Fruit fly (Drosophila melanogaster): ENCODE measurements around the gene jus.

DNA sequence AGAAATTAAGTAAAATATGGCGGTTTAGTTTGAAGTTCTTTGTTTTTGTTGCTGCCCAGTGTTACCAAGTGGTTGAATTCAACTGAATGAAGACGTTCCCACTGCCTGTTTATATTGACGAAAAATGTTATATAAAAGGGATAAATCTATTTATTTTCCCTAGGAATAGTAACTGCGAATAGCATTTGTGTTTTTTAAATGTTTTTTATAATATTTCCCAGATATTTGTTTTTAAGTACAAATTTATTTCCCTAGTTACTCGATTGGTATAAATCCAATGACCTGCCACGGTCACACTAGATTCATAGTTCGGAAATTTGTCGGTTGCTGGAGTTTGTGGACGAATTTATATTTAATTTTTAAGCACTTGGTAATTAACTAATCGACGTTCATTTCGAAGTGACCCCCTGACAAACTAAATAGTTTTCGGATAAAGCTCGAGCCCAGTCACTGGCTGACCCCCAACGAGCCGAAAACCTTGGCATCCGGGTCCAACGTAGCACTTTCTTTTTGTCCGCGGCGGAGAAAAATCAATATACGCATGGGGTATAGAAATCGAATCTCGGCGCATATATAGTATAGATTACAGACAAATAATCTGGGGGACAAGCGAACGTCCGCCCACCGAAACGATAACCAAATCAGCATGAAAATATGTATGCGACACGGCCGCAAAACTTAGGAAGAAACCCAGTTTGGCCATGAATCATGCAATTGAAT lies 63.7 kb downstream of the jus start, which contains the start of the genes dgt6 and Vha100-1:
- TF ChIP-seq usp (GFP tag; optimal IDR thresholded peaks at IDR 0.05) (no peak), ey (GFP tag; optimal IDR thresholded peaks at IDR 0.05) (no peak), pan (optimal IDR thresholded peaks at IDR 0.05) (no peak), Myc (optimal IDR thresholded peaks at IDR 0.05) (no peak)

Measured in whole organism, wandering third instar larva.